Fruit fly (Drosophila melanogaster): ENCODE results near the gene cyst.

cyst gene

DNA sequence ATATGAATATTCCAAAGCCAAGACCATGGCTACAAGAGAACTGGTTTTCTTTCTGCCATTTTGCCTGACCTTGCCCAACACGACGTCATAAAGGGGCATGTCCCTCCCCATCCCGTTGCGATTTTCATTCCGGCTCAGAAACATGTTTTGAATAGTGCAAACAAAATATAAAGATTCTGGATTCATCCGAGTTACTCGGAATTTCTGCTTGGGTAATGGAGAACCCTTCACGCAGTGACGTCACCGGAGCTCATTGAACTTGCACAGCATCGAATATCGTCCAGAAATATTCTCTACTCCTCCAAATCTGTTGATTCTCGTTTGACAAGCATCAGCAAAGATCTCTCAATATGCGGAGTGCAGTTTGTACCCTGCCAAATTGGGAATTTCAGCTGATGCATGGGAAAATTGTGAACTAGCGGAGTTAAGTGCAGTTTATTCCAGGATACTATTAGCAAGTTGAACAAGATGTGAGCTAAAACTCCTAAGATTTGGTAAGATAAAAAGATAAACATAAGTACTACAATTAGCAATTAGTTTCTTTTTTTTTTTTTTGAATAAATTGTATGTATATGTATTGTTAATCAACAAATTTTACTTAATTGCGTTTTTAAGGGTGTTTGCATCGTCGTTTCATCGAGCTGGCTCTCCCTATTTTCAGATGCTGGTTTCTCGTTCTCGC, 54.4 kb downstream of the cyst start, which contains the start of gene CG10026 (continued):
- TF ChIP-seq CG11762 (GFP tag; optimal IDR thresholded peaks at IDR 0.05; ENCODE audit: insufficient read depth) (peak; percentile 4), Ets21C (GFP tag; optimal IDR thresholded peaks at IDR 0.05) (peak; percentile 32), esn (GFP tag; optimal IDR thresholded peaks at IDR 0.05) (peak; percentile 61), CG10631 (GFP tag; optimal IDR thresholded peaks at IDR 0.05) (peak; percentile 44), CG3032 (tag; optimal IDR thresholded peaks at IDR 0.05) (peak; percentile 67), CG3919 (GFP tag; optimal IDR thresholded peaks at IDR 0.05) (peak; percentile 38), Sox15 (GFP tag; optimal IDR thresholded peaks at IDR 0.05) (no peak), CG9139 (GFP tag; optimal IDR thresholded peaks at IDR 0.05) (peak; percentile 13), CG6792 (GFP tag; optimal IDR thresholded peaks at IDR 0.05) (no peak), Sox14 (GFP tag; optimal IDR thresholded peaks at IDR 0.05) (peak; percentile 60), ss (GFP tag; optimal IDR thresholded peaks at IDR 0.05) (peak; percentile 25 to 64), CG32006 (GFP tag; optimal IDR thresholded peaks at IDR 0.05) (peak; percentile 48)

DNA sequence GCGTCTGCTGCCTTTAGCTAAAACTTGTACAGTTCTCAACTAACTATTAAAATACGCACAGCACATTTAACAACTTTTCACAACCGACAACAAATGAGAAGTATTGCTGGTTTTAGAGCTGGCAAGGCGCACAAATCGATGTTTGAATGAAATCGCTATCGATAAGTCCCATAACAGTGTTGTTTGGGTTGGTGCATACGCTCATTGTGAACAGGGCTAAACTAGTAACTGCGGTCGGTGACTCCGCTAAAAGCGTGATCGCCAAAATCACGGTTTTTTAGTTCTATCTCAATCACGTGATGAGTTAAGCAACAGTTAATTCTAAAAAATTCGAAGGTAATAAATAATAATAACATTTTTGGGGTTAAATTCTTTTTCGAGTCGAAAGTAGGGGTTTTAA, 55.2 kb downstream of the cyst start, which contains the start of gene Top2:
TSS of gene Top2 (minus strand) at position 110 of the 400 bp plus-strand sequence.
- TF ChIP-seq salr (GFP tag; optimal IDR thresholded peaks at IDR 0.05) = no peak
- TF ChIP-seq CG11762 (GFP tag; optimal IDR thresholded peaks at IDR 0.05; ENCODE audit: insufficient read depth) = no peak
- peak; percentile 17 for TF ChIP-seq Smox (GFP tag; optimal IDR thresholded peaks at IDR 0.05)
- no peak for TF ChIP-seq CG1621 (tag; optimal IDR thresholded peaks at IDR 0.05)
- no peak for TF ChIP-seq CG32006 (GFP tag; optimal IDR thresholded peaks at IDR 0.05)
- TF ChIP-seq CG3032 (tag; optimal IDR thresholded peaks at IDR 0.05) = no peak
- no peak for TF ChIP-seq CG6163 (GFP tag; IDR thresholded peaks at IDR 0.05)
- no peak for TF ChIP-seq achi (GFP tag; optimal IDR thresholded peaks at IDR 0.05)
- TF ChIP-seq CG8632 (GFP tag; optimal IDR thresholded peaks at IDR 0.05) = no peak
- no peak for TF ChIP-seq CG9139 (GFP tag; optimal IDR thresholded peaks at IDR 0.05)
- TF ChIP-seq eg (GFP tag; IDR thresholded peaks at IDR 0.05) = no peak
- TF ChIP-seq lz (GFP tag; optimal IDR thresholded peaks at IDR 0.05) = peak; percentile 33
- no peak for TF ChIP-seq Met (GFP tag; optimal IDR thresholded peaks at IDR 0.05)
- no peak for TF ChIP-seq dsx (GFP tag; optimal IDR thresholded peaks at IDR 0.05; ENCODE audit: poor library complexity, severe bottlenecking)
- no peak for TF ChIP-seq CG6854 (GFP tag; optimal IDR thresholded peaks at IDR 0.05)
- no peak for TF ChIP-seq CG10669 (GFP tag; optimal IDR thresholded peaks at IDR 0.05)
- TF ChIP-seq CG8319 (GFP tag; optimal IDR thresholded peaks at IDR 0.05) = no peak
- TF ChIP-seq Eip78C (GFP tag) = no peak
- TF ChIP-seq CG10631 (GFP tag; optimal IDR thresholded peaks at IDR 0.05) = no peak
- TF ChIP-seq OdsH (GFP tag; optimal IDR thresholded peaks at IDR 0.05) = no peak
- TF ChIP-seq esn (GFP tag; optimal IDR thresholded peaks at IDR 0.05) = peak; percentile 1
- TF ChIP-seq Hr39 (GFP tag; optimal IDR thresholded peaks at IDR 0.05) = peak; percentile 34
- no peak for TF ChIP-seq Blimp-1 (GFP tag; optimal IDR thresholded peaks at IDR 0.05)
- TF ChIP-seq pdm3 (GFP tag; optimal IDR thresholded peaks at IDR 0.05) = no peak
- no peak for TF ChIP-seq CG15336 (GFP tag; IDR thresholded peaks at IDR 0.05)
- peak; percentile 30 for TF ChIP-seq CG31627 (GFP tag; optimal IDR thresholded peaks at IDR 0.05)
- TF ChIP-seq CG7368 (GFP tag; optimal IDR thresholded peaks at IDR 0.05) = no peak
- no peak for TF ChIP-seq fd59A (GFP tag; optimal IDR thresholded peaks at IDR 0.05)
- no peak for TF ChIP-seq Eip75B (GFP tag; optimal IDR thresholded peaks at IDR 0.05)
- no peak for TF ChIP-seq Lpt (GFP tag; optimal IDR thresholded peaks at IDR 0.05)
- TF ChIP-seq fd85E (GFP tag; optimal IDR thresholded peaks at IDR 0.05) = no peak
- TF ChIP-seq CG11294 (GFP tag; IDR thresholded peaks at IDR 0.05) = no peak
- TF ChIP-seq net (GFP tag; optimal IDR thresholded peaks at IDR 0.05) = no peak
- no peak for TF ChIP-seq Sox15 (GFP tag; optimal IDR thresholded peaks at IDR 0.05)
- no peak for TF ChIP-seq spab (GFP tag; optimal IDR thresholded peaks at IDR 0.05)
- no peak for TF ChIP-seq Hr38 (GFP tag; optimal IDR thresholded peaks at IDR 0.05)
- TF ChIP-seq Eip93F (GFP tag; optimal IDR thresholded peaks at IDR 0.05) = no peak
- TF ChIP-seq CG6808 (GFP tag; optimal IDR thresholded peaks at IDR 0.05) = no peak
- TF ChIP-seq vri (GFP tag; optimal IDR thresholded peaks at IDR 0.05) = no peak
- peak; percentile 29 for TF ChIP-seq Sox14 (GFP tag; optimal IDR thresholded peaks at IDR 0.05)
- TF ChIP-seq CG11902 (GFP tag; optimal IDR thresholded peaks at IDR 0.05) = no peak
- no peak for TF ChIP-seq acj6 (GFP tag; optimal IDR thresholded peaks at IDR 0.05)
- no peak for TF ChIP-seq Ets96B (tag; optimal IDR thresholded peaks at IDR 0.05)
- no peak for TF ChIP-seq dac (GFP tag; optimal IDR thresholded peaks at IDR 0.05)

Measured in whole organism, prepupa.